Fruit fly (Drosophila melanogaster): ENCODE data around the gene Mal-B1.

The Mal-B1 gene

DNA sequence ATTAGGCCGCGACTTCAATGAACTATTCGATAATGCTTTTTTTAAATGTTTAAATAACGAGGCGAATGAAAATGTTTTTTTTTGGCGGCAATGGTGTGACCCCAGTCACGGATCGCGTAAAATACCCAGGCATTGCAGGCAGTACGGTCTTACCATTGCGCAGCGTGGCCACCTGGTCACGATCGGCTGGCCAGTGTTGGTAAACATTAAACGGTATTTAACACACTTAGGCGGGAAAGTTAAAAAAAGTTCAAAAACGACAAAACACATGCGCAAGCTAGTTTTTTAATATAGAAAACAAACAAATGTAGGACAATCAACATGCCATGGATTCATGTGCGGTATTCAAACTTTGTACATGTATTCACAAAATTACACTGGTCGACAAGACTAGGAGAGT, 17.7 kb upstream of the Mal-B1 start, which contains the start of gene esc:
TSS of gene esc (minus strand) at position 129 of the 400 bp plus-strand sequence.
- TF ChIP-seq CG8478 (optimal IDR thresholded peaks at IDR 0.05) (no peak), CTCF (optimal IDR thresholded peaks at IDR 0.05) (peak; percentile 9 to 34)

DNA sequence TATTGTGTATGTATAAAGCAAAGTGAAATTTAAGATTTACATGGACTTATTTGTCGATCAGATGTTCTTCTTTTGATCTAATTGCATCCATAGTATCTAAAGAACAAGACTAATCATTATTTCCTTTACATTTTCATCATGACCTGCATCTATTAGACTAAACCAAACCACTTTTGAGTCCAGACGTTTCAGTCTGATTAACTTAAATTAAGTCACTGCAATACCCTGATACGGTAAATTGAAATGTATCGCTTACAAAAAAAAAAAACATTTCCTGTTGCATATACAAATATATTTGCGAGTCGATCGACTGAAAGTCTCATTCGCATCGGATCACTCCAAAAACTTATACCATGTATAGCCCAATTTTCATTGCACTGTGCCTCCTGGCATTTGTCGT, 13.2 kb upstream of the Mal-B1 start, which contains the start of gene CG45011:
TSS of gene CG45011 (plus strand) at position 301 of the 400 bp plus-strand sequence.
- TF ChIP-seq CG8478 (optimal IDR thresholded peaks at IDR 0.05) (no peak), CTCF (optimal IDR thresholded peaks at IDR 0.05) (no peak)

DNA sequence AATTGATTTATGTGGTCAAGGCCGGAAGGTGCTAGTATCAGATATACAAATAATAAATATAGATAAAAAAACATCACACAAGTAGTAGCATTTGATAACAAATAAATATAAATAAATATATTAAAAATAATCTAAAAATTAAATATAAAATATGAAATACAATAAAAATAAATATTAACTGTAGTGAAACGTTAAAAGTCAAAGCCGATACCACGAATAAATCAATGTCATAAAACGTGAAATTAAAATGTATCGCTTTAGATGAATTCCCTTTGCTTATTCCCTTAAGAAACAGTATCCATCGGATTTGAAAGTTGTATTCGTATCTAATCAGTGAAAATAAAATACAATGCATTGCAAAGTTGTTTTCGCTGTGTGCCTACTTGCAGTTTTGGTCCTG, 12.7 kb upstream of the Mal-B1 start, which contains the start of gene CG45012:
TSS of gene CG45012 (plus strand) at position 301 of the 400 bp plus-strand sequence.
- TF ChIP-seq CG8478 (optimal IDR thresholded peaks at IDR 0.05) (no peak), CTCF (optimal IDR thresholded peaks at IDR 0.05) (no peak)

DNA sequence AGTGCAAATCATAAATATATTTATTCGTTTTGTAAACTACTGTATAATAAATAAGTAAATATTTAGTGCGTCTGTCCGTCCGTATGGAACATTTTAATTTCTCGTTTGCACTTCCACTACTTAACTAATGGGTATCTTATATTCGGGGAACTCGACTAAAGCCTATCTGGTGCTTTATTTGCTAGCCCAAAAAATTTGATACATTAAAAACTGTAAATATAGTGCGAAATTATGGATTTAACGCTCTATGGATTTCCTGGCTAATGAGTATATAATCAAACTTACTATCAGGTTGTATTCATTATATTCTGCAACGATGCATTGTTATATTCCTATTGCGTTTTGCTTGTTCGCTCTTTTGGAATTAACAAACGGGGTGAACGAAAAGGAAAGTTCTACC, 10.1 kb upstream of the Mal-B1 start, which contains the start of gene Sfp33A4:
TSS of gene Sfp33A4 (plus strand) at position 301 of the 400 bp plus-strand sequence.
- TF ChIP-seq CTCF (optimal IDR thresholded peaks at IDR 0.05) (no peak), CG8478 (optimal IDR thresholded peaks at IDR 0.05) (no peak)

DNA sequence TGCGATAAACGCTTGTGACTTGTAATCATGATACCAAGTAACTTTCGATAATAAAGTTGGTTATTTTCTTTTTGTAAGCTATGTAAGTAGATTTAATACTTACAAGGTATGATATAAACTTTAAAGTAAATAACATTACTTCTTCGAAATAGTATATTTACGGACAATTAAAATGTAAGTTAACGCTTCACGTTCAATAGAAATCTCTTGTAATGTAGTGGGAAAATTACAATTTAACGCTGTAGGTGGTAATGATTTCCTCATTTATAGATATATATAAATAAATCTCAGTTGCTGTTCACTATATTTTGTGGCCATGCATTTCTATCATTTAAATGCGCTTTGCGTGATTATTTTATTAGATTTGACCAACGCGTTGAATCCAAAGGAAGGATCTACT, 9.6 kb upstream of the Mal-B1 start, which contains the start of gene Sfp33A2:
TSS of gene Sfp33A2 (plus strand) at position 301 of the 400 bp plus-strand sequence.
- TF ChIP-seq CG8478 (optimal IDR thresholded peaks at IDR 0.05) (no peak), CTCF (optimal IDR thresholded peaks at IDR 0.05) (no peak)

DNA sequence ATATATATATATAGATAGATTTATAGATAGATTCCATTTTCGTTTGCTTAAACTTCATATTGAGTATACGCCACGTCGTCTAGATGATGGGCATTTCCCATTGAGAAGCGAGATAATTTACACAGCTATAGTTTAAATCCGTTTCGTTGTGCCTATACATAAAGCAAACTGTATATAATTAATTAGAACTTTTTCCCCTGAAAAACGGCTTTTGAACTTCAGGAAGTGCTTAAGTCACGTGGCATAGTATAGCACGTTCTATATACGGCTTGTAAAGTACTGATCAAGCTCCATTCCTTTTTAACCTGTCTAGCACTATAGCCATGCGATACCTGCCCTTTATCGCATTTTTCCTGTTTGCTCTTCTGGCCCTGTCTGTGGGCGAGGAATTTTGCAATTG, 7.4 kb upstream of the Mal-B1 start, which contains the start of gene Sfp33A3:
TSS of gene Sfp33A3 (plus strand) at position 301 of the 400 bp plus-strand sequence.
- TF ChIP-seq CTCF (optimal IDR thresholded peaks at IDR 0.05) (no peak), CG8478 (optimal IDR thresholded peaks at IDR 0.05) (no peak)

DNA sequence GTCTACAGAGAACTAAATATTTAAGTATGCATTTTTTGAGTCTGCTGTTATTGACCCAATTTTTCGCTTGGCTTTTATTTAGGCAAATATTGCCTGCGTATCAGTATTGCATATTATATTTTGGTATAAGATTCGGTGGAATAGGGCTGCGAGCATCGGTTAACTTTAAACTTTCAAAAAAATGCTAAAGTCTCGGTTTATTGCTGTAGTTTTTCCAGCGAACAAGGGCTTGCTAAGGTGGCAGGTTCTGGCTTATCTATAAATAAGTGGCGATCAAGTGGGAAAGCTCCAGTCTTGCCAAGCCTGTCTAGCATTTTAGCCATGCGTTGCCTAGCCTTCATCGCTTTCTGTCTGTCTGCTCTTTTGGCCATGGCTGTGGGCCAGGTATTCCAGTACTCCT, 6.6 kb upstream of the Mal-B1 start, which contains the start of gene CG31704:
TSS of gene CG31704 (plus strand) at position 301 of the 400 bp plus-strand sequence.
- TF ChIP-seq CTCF (optimal IDR thresholded peaks at IDR 0.05): no peak
- TF ChIP-seq CG8478 (optimal IDR thresholded peaks at IDR 0.05): no peak

DNA sequence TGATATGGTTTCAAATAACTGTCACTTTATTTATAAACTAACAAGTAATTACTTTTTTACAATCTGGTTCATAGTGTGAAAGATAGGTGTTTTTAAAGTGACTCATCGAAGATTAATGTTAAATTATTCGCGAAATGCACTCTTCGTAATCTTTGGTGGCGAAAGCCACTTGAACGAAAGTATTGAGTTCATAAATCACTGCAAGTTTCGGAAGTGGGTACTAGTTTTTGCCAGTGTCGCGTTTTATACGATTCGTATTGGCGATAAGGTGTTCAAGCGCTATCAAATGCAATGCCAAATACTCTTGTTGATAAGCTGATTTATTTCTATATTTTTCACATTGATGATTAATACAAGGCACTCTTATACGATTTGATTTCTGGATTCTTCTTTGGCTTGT, 5.5 kb upstream of the Mal-B1 start:
- TF ChIP-seq CTCF (optimal IDR thresholded peaks at IDR 0.05) (no peak), CG8478 (optimal IDR thresholded peaks at IDR 0.05) (no peak)

DNA sequence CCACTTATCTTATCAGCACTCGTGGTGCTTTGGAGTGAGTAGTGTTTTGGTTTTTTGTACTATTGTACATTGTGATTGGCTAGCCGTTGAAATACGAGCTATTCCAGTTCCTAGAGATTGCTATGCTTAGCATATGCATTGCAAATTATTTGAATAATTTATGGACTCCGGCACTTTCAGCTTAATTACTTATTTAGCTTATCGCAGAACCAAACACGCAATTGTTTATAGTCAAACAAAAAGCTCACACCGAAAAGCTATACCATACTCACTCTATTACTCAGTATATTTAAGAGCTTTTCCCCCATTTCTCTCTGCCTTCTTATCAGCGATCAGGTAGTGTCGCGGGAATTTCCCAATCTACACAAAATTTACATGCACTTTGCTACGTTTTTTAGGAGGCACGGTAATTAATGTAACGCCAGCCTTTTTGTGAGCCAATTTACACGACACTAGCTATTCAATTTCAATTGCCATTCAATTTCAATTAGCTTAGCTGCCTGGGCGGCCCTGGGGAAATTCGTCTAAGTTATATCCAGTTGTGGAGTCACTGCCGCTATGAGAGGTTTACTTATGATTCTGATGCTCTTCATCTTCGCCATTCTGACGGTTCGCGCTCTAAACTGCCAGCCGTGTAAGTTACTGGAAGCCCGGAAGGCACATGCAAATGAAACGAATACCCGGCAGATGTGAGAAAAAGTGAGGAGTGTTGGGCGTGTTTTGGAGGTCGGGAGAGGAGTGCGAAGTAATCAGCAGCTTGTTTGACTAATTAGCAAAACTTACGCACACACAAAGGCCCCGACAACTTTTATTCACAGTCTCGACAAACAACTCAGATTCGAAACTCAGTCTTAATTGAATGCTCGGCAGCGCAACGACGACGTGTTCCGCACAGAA, 4.5 kb upstream of the Mal-B1 start, which contains the start of the genes CG44008, CG14933, CG46426 and CG42486:
TSS of gene CG44008 (minus strand) at position 155 of the 897 bp plus-strand sequence.
TSS of gene CG14933 (plus strand) at position 538 of the 897 bp plus-strand sequence.
TSS of gene CG46426 (plus strand) at position 538 of the 897 bp plus-strand sequence.
TSS of gene CG42486 (plus strand) at position 847 of the 897 bp plus-strand sequence.
- TF ChIP-seq CG8478 (optimal IDR thresholded peaks at IDR 0.05): no peak
- no peak for TF ChIP-seq CTCF (optimal IDR thresholded peaks at IDR 0.05)

DNA sequence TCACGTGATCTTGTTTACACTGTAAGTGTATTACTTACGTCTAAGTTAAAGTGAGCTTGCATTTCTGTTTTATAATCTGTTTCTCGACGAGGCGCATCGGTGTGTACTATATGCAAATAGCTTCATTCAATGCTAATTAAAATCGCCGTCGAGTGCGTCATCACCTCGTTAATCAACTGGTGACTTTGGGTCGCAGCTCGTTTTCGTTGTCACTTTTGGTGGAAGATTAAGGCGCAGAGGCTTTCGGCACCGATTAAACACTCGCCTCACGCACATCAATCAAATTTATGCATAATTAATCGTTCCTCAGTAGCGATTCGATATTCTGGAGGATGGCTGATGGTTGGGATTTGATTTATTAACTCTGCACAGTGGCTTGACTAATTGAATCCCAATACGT, 2.7 kb upstream of the Mal-B1 start:
- no peak for TF ChIP-seq CTCF (optimal IDR thresholded peaks at IDR 0.05)
- TF ChIP-seq CG8478 (optimal IDR thresholded peaks at IDR 0.05): no peak

DNA sequence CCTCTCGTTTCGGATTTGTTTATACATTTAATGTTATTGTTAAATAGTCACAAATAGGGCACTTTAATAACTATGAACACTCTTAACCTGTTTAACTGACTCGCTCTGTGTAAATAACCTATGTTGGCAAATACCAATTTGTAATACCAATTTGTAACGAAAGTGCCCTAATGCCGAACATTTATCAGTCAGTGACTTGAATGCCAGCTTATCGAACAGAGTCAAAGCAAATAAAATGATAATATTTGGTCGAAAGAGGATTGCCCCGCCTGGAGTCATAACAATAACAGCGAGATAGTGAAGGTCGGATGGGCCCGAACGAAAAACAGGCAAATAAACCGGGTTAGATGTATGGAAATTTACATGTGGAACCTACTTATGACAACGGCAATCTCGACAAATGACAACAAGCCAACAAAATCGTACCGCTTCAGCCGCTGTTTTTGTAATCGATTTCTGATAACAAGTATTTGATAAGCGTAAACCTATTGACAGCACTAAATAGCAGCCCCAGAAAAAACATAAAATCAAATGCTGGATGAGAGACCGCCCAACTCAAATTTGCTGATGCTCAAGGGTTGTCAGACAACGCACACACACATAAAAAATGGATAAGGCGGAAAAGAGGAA, 1.8 kb upstream of the Mal-B1 start:
- TF ChIP-seq CG8478 (optimal IDR thresholded peaks at IDR 0.05) (no peak), CTCF (optimal IDR thresholded peaks at IDR 0.05) (no peak)

DNA sequence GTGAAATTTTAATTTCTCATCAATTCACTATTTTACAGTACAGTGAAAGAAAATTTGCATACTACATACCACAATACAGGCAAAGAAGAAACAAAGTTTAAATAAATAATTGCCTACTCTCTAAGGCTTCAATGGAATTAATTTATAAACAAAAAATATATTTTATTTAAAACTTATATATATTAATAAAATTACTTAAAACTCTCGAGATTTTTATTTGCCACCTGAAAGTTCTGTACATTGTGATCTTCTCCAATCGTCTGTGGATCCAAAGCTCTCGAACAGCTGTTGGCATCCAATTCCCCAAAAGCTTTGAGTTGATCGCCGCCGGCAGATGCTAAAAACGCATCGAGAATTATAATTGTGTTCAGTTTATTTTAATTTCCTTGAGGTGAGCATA, 2.6 kb downstream of the Mal-B1 start, which contains the start of gene Mal-B2:
TSS of gene Mal-B2 (plus strand) at position 301 of the 400 bp plus-strand sequence.
- TF ChIP-seq CTCF (optimal IDR thresholded peaks at IDR 0.05) (no peak), CG8478 (optimal IDR thresholded peaks at IDR 0.05) (no peak)

DNA sequence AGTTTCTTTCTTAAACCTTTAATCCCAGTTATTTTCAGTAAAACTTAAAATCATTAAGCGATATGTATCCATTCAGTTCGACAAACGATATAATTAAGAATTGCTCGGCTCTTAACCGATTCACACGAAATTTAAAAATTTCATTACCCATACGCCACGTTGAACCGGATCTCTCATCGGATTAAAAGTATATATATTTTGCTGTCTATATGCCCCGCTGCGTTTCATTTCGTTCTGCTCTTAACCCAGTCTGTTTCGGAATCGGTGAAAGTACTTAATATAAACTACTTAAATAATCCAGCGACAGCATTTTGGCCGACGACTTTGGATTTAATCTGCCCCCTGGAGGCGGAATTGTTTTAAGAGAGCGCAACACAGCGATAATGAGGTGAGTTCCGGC, 6.1 kb downstream of the Mal-B1 start, which contains the start of gene CG42751:
TSS of gene CG42751 (plus strand) at position 301 of the 400 bp plus-strand sequence.
- TF ChIP-seq CTCF (optimal IDR thresholded peaks at IDR 0.05) (no peak), CG8478 (optimal IDR thresholded peaks at IDR 0.05) (no peak)

DNA sequence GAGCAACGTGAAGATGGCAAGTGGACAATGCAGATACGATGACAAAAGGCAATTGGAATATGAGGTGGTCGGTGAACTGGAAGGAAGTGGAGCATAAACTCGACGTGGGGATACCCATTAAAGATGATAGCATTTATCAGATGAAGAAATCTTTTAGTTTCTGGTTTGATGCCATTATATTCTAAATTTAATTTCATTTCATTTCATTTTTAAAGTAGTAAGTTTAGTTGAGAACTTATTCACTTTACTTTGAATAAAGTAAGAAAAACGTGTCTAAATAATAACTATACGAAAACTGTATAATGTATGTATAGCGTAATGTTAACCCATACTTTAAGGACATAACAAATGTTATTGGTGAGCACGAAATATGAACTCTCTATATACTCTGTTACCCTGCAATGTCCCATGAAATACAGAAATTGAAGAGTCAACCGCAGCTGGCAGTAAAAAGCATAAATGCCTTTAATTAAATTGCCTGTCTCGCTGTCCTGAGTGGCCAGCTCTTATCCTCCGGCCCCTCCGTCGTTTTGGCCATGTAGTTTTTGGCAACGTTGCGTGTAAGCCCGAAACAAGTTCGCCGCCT, 23.9 kb downstream of the Mal-B1 start:
- TF ChIP-seq CG8478 (optimal IDR thresholded peaks at IDR 0.05) (no peak), CTCF (optimal IDR thresholded peaks at IDR 0.05) (no peak)
